Worm (Caenorhabditis elegans): ENCODE data around the gene Y47D3A.32.

Gene Y47D3A.32

DNA sequence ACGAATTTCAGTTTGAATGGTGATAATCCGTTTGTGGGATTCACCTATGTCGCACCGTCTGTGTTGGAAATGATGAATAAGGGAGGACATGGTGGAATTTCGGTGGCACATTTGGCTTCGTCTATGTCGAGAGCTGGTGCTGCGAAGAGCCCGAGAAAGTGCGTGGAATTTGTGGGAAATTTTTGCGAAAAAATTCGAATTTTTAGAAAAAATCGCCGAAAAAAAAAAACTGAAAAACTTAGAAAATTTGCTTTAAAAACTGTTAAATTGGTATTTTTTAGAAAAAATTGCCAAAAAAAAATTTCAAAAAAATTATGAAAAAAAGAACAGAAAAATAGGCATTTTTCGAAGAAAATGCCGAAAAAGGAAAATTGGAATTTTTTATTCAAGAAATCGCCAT lies 3.3 kb upstream of the Y47D3A.32 start:
- TF ChIP-seq hlh-15 (tag; optimal IDR thresholded peaks at IDR 0.05) = no peak
- TF ChIP-seq hlh-6 (tag; optimal IDR thresholded peaks at IDR 0.05) = no peak
- no peak for TF ChIP-seq hlh-30 (tag; optimal IDR thresholded peaks at IDR 0.05; ENCODE audit: insufficient read depth)
- no peak for TF ChIP-seq unc-86 (tag; optimal IDR thresholded peaks at IDR 0.05)
- TF ChIP-seq pag-3 (tag; optimal IDR thresholded peaks at IDR 0.05; ENCODE audit: borderline replicate concordance) = no peak
- TF ChIP-seq ceh-48 (tag; optimal IDR thresholded peaks at IDR 0.05) = no peak
- no peak for TF ChIP-seq F13H6.1 (tag; optimal IDR thresholded peaks at IDR 0.05)
- no peak for TF ChIP-seq ceh-2 (tag; optimal IDR thresholded peaks at IDR 0.05)
- no peak for TF ChIP-seq K09A11.1 (tag; optimal IDR thresholded peaks at IDR 0.05; ENCODE audit: insufficient read depth)
- no peak for TF ChIP-seq sdc-2 (tag; optimal IDR thresholded peaks at IDR 0.05)
- no peak for TF ChIP-seq fax-1 (tag; optimal IDR thresholded peaks at IDR 0.05)
- no peak for TF ChIP-seq ceh-9 (tag; optimal IDR thresholded peaks at IDR 0.05)
- no peak for TF ChIP-seq ttx-3 (tag; optimal IDR thresholded peaks at IDR 0.05)
- no peak for TF ChIP-seq ceh-31 (tag; optimal IDR thresholded peaks at IDR 0.05)
- TF ChIP-seq pax-1 (tag; optimal IDR thresholded peaks at IDR 0.05) = no peak
- TF ChIP-seq gmeb-2 (tag; optimal IDR thresholded peaks at IDR 0.05) = no peak
- no peak for TF ChIP-seq C08G9.2 (tag; optimal IDR thresholded peaks at IDR 0.05)
- TF ChIP-seq ztf-16 (tag; optimal IDR thresholded peaks at IDR 0.05) = no peak
- no peak for TF ChIP-seq tbx-7 (tag; optimal IDR thresholded peaks at IDR 0.05)
- TF ChIP-seq pha-2 (tag; optimal IDR thresholded peaks at IDR 0.05) = no peak

DNA sequence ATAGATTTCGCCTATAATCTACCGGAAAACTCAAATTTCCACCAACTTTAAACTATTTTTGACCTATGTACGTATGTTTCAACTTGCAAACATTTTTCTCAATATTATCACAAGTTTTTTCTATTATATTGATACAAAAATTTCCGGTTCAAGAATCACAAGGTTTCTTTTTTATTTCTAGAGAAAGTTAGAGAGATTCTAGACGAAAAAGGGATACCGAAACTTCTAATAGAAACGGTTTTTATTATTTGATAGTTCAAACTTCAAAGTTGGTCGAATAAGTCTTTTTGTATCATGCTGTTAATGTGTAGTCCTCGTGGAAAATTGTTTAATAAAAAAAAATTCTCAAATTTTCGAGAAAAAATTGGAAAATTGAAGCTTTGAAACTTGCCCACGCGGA lies 2.9 kb downstream of the Y47D3A.32 start:
- TF ChIP-seq ets-4 (tag; optimal IDR thresholded peaks at IDR 0.05) (no peak), hlh-6 (tag; optimal IDR thresholded peaks at IDR 0.05) (no peak), pqm-1 (tag; optimal IDR thresholded peaks at IDR 0.05) (no peak), C08G9.2 (tag; optimal IDR thresholded peaks at IDR 0.05) (no peak), madf-2 (tag; optimal IDR thresholded peaks at IDR 0.05) (no peak), ceh-9 (tag; optimal IDR thresholded peaks at IDR 0.05) (no peak), pha-4 (tag; optimal IDR thresholded peaks at IDR 0.05) (no peak), ceh-45 (GFP tag; IDR thresholded peaks at IDR 0.05) (no peak), hlh-30 (tag; optimal IDR thresholded peaks at IDR 0.05; ENCODE audit: insufficient read depth) (no peak), F13H6.1 (tag; optimal IDR thresholded peaks at IDR 0.05) (no peak), nhr-232 (tag; optimal IDR thresholded peaks at IDR 0.05) (no peak)

DNA sequence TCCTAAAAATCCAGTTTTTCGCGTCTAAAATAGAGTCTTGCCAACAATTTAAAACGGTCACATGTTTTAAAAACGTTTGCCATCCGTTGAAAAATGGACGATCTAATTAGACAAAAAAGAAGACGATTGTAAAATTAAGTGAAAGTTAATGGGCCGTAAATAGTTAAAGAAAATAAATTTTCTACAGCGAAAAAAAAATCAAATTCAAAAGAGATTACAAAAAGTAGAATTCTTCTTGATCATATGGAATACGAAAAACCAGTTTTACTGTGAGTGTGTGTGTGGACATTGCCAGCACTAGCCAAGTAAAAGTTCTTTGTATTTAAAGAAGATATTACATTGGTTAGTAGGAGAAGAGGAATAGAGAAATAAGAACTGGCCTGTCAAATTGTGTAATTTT lies 9.9 kb downstream of the Y47D3A.32 start:
- TF ChIP-seq madf-2 (tag; optimal IDR thresholded peaks at IDR 0.05) (no peak), hlh-8 (tag; optimal IDR thresholded peaks at IDR 0.05) (no peak), unc-86 (tag; optimal IDR thresholded peaks at IDR 0.05) (no peak), pqm-1 (tag; optimal IDR thresholded peaks at IDR 0.05) (no peak), nhr-11 (tag; optimal IDR thresholded peaks at IDR 0.05) (no peak), eyg-1 (tag; optimal IDR thresholded peaks at IDR 0.05) (no peak), che-1 (tag; optimal IDR thresholded peaks at IDR 0.05) (no peak), ceh-2 (tag; optimal IDR thresholded peaks at IDR 0.05) (no peak)

DNA sequence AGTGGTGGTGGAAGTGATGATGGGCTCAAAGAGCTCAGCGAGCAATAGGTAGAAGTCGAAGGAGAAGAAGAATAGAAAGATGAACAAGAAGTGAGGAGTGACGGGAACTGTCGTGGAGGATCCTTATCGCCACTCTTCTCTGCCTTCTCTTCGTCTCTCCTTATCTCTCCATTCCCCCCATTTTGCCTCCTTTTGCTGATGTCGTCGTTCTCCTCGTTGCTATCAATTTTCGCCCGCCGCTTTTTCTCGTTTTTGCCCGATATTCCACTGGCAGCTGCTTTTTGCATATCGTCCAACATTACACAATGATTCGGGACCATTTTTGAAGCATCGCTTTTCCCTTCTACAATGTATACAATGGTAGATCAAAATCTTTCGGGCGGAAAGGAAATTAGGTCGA lies 15.2 kb downstream of the Y47D3A.32 start:
- TF ChIP-seq ceh-2 (tag; optimal IDR thresholded peaks at IDR 0.05) (no peak), ref-2 (tag; optimal IDR thresholded peaks at IDR 0.05) (peak; percentile 23), fax-1 (tag; optimal IDR thresholded peaks at IDR 0.05) (no peak), lin-11 (tag; optimal IDR thresholded peaks at IDR 0.05) (no peak), elt-2 (tag; optimal IDR thresholded peaks at IDR 0.05) (peak; percentile 62)

DNA sequence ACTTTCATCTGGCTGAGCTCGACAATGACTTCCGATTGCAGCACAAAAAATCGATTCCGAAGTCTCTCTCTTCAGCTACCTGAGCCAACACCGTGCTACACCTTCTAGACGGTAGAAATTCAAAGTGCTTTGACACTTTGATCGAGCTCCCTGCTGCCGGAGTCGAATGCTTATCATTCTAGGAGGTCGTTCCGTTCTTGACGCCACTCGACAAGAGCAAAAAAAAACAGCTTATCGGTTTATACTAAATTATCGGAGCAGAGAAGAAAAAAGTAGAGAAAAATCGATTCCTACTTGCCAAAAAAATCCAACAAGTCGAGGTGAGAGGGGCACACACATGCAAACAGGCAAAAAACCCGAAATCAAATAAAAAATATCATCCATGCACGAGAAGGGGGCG lies 16.3 kb downstream of the Y47D3A.32 start:
- TF ChIP-seq tbx-2 (tag; optimal IDR thresholded peaks at IDR 0.05) = no peak
- no peak for TF ChIP-seq ttx-3 (tag; optimal IDR thresholded peaks at IDR 0.05)
- no peak for TF ChIP-seq nhr-11 (tag; optimal IDR thresholded peaks at IDR 0.05)
- TF ChIP-seq C08G9.2 (tag; optimal IDR thresholded peaks at IDR 0.05) = no peak
- TF ChIP-seq che-1 (tag; optimal IDR thresholded peaks at IDR 0.05) = no peak
